Fruit fly (Drosophila melanogaster): ENCODE measurements around the gene CG31464.

The CG31464 gene

dm6 chr3R:8334982-8335381, 43.9 kb downstream of the CG31464 start (continued):
- no peak for TF ChIP-seq CG12104 (GFP tag; optimal IDR thresholded peaks at IDR 0.05)
- TF ChIP-seq tio (GFP tag; optimal IDR thresholded peaks at IDR 0.05): no peak
- no peak for TF ChIP-seq CG6791 (GFP tag; IDR thresholded peaks at IDR 0.05; ENCODE audit: partially characterized antibody)
- peak; percentile 93 for TF ChIP-seq Elba2 (GFP tag; optimal IDR thresholded peaks at IDR 0.05)
- no peak for TF ChIP-seq D19B (GFP tag; optimal IDR thresholded peaks at IDR 0.05)
- no peak for TF ChIP-seq Neu2 (GFP tag; optimal IDR thresholded peaks at IDR 0.05; ENCODE audit: borderline replicate concordance)
- TF ChIP-seq tll (GFP tag; optimal IDR thresholded peaks at IDR 0.05): peak in 1 of 2 experiments; percentile 27
- no peak for TF ChIP-seq en (GFP tag; optimal IDR thresholded peaks at IDR 0.05)
- TF ChIP-seq gsb-n (tag; optimal IDR thresholded peaks at IDR 0.05): no peak
- peak; percentile 44 for TF ChIP-seq zen (tag; optimal IDR thresholded peaks at IDR 0.05)
- no peak for TF ChIP-seq ken (GFP tag; IDR thresholded peaks at IDR 0.05)

dm6 chr3R:8336012-8336567, 45.0 kb downstream of the CG31464 start:
- TF ChIP-seq sug (tag; optimal IDR thresholded peaks at IDR 0.05) (no peak), scrt (GFP tag; optimal IDR thresholded peaks at IDR 0.05) (no peak), CG12299 (tag; optimal IDR thresholded peaks at IDR 0.05) (no peak), zen (tag; optimal IDR thresholded peaks at IDR 0.05) (peak; percentile 15), D19A (tag; optimal IDR thresholded peaks at IDR 0.05) (peak; percentile 17), Nf-YA (GFP tag; IDR thresholded peaks at IDR 0.05) (no peak), grau (tag; optimal IDR thresholded peaks at IDR 0.05) (peak; percentile 34), tx (GFP tag; optimal IDR thresholded peaks at IDR 0.05) (no peak), CG10979 (tag; optimal IDR thresholded peaks at IDR 0.05) (peak; percentile 44), Pdp1 (GFP tag; optimal IDR thresholded peaks at IDR 0.05) (peak in 1 of 2 experiments; percentile 51), bsh (GFP tag; optimal IDR thresholded peaks at IDR 0.05) (peak in 1 of 2 experiments; percentile 1), CoRest (tag; optimal IDR thresholded peaks at IDR 0.05) (peak; percentile 25), eyg (GFP tag; optimal IDR thresholded peaks at IDR 0.05) (no peak), row (GFP tag; IDR thresholded peaks at IDR 0.05) (peak; percentile 30; the same call in 1 of the 3 replicates), Kr (GFP tag; optimal IDR thresholded peaks at IDR 0.05) (peak; percentile 39), CG3847 (GFP tag; IDR thresholded peaks at IDR 0.05) (no peak), dmrt11E (tag; optimal IDR thresholded peaks at IDR 0.05) (peak; percentile 65), ewg (GFP tag; optimal IDR thresholded peaks at IDR 0.05) (no peak), Sry-β (GFP tag; optimal IDR thresholded peaks at IDR 0.05) (no peak), lola (GFP tag; optimal IDR thresholded peaks at IDR 0.05) (peak in 1 of 3 experiments; percentile 61), Dfd (GFP tag; optimal IDR thresholded peaks at IDR 0.05) (no peak), trem (tag; optimal IDR thresholded peaks at IDR 0.05) (peak; percentile 7), CG7556 (GFP tag; optimal IDR thresholded peaks at IDR 0.05) (peak; percentile 22), H15 (GFP tag; IDR thresholded peaks at IDR 0.05) (no peak), sc (optimal IDR thresholded peaks at IDR 0.05) (no peak), sc (GFP tag; optimal IDR thresholded peaks at IDR 0.05) (no peak), CG31441 (GFP tag; IDR thresholded peaks at IDR 0.05) (0 out of 2 replicates have a peak, but pooled peaks have one; percentile 26), CG4404 (GFP tag; IDR thresholded peaks at IDR 0.05) (peak; percentile 39), kah (GFP tag; optimal IDR thresholded peaks at IDR 0.05) (no peak), CG15696 (tag; optimal IDR thresholded peaks at IDR 0.05) (peak; percentile 84), zfh1 (GFP tag; IDR thresholded peaks at IDR 0.05) (no peak), zf30C (GFP tag; optimal IDR thresholded peaks at IDR 0.05) (peak; percentile 74), CG9727 (GFP tag; optimal IDR thresholded peaks at IDR 0.05) (peak; percentile 62), CG12391 (tag; optimal IDR thresholded peaks at IDR 0.05) (peak; percentile 48), CG16815 (GFP tag; optimal IDR thresholded peaks at IDR 0.05) (peak; percentile 33), CG4820 (GFP tag; optimal IDR thresholded peaks at IDR 0.05) (no peak), peb (GFP tag; IDR thresholded peaks at IDR 0.05) (no peak), CG17829 (tag; optimal IDR thresholded peaks at IDR 0.05) (peak; percentile 48), sob (GFP tag; IDR thresholded peaks at IDR 0.05) (no peak)
